Fruit fly (Drosophila melanogaster): ENCODE results near the gene CG5445.

DNA sequence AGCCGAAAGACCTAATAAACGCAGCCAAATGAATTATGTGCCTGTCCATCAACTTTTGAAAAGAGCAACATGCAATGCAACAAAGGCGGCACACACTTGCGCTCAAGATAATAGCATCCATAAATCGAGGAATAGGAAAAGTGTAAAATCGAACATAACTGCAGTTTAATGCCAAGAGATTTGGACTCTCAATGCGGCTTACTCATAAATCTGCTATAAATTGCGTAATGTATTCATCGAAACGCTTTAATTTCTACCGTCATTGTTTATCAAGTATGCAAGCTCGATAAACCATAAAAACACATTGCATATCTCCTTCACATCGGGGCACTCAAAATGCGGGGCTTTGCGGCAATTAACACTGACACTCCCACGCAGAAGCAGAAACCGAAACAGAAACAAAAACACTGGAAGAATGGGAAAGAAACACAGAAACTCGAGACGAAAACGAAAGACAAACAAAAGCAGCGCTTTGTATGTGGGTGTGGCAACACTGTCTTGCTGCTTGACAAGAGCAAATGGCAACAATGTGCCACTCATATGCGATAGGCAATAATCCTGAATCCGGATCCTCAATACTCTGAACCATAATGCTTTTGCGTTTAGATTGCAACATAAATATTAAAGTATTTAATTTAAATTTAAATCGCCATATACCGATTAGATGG lies 15.8 kb downstream of the CG5445 start:
- no peak for TF ChIP-seq EcR (GFP tag; optimal IDR thresholded peaks at IDR 0.05)
- no peak for TF ChIP-seq gl (tag; optimal IDR thresholded peaks at IDR 0.05)
- TF ChIP-seq CG14655 (GFP tag; optimal IDR thresholded peaks at IDR 0.05): peak; percentile 33

Measured in whole organism, pupa.